Worm (Caenorhabditis elegans) whole organism, early embryonic: Measurements from ENCODE around the gene flh-3.

ENCODE experiments used
- B0310.2 ChIP-seq: sonication (generic microtip); optimal IDR thresholded peaks from 2 replicates; lab custom pipeline; 2016; ENCODE audit warnings: mild to moderate bottlenecking, missing genetic modification characterization, missing compliant biosample characterization
- F13C5.2 ChIP-seq: sonication (generic microtip); optimal IDR thresholded peaks from 2 replicates; lab custom pipeline; 2017; ENCODE audit warnings: mild to moderate bottlenecking, missing genetic modification characterization, inconsistent platforms, missing compliant biosample characterization
- aly-1 ChIP-seq: sonication (generic microtip); optimal IDR thresholded peaks from 2 replicates; lab custom pipeline; 2016; ENCODE audit warnings: missing genetic modification characterization, missing compliant biosample characterization
- ama-1 ChIP-seq: fragments of 150-350 bp; optimal IDR thresholded peaks from 2 replicates; lab custom pipeline; 2014
- ceh-13 ChIP-seq: fragments of 200-800 bp; sonication (Bioruptor generic); optimal IDR thresholded peaks from 2 replicates; lab custom pipeline; 2018; ENCODE audit warnings: mild to moderate bottlenecking, missing genetic modification characterization, missing compliant biosample characterization
- ceh-36 ChIP-seq: sonication (generic microtip); optimal IDR thresholded peaks from 2 replicates; lab custom pipeline; 2016; ENCODE audit warnings: missing genetic modification characterization, inconsistent platforms, missing compliant biosample characterization
- ets-7 ChIP-seq: sonication (generic microtip); optimal IDR thresholded peaks from 2 replicates; lab custom pipeline; 2016; ENCODE audit warnings: missing genotype, missing genetic modification characterization, missing compliant biosample characterization
- flt-1 ChIP-seq: fragments of 200-800 bp; sonication (Bioruptor generic); IDR thresholded peaks from 2 replicates; pipeline ENCODE4 v1.3.6; 2022; ENCODE audit warnings: missing genetic modification characterization, missing compliant biosample characterization
- hmbx-1 ChIP-seq: sonication (generic microtip); optimal IDR thresholded peaks from 2 replicates; lab custom pipeline; 2016; ENCODE audit warnings: mild to moderate bottlenecking, missing genetic modification characterization, missing compliant biosample characterization
- hmg-4 ChIP-seq: fragments of 200-800 bp; sonication (Bioruptor generic); optimal IDR thresholded peaks from 2 replicates; lab custom pipeline; 2018; ENCODE audit warnings: mild to moderate bottlenecking, missing genetic modification characterization, missing compliant biosample characterization
- hnd-1 ChIP-seq: sonication (generic microtip); optimal IDR thresholded peaks from 2 replicates; lab custom pipeline; 2016; ENCODE audit warnings: missing genetic modification characterization, missing compliant biosample characterization
- pes-1 ChIP-seq: fragments of 200-800 bp; sonication (Bioruptor generic); IDR thresholded peaks from 2 replicates; pipeline ENCODE4 v1.3.6; 2022; ENCODE audit warnings: missing genetic modification reagents, missing genetic modification characterization, missing compliant biosample characterization
- scrt-1 ChIP-seq: fragments of 200-800 bp; sonication (Bioruptor generic); IDR thresholded peaks from 2 replicates; pipeline ENCODE4 v1.3.6; 2022; ENCODE audit warnings: missing genetic modification characterization, missing compliant biosample characterization
- sea-1 ChIP-seq: fragments of 200-800 bp; sonication (Bioruptor generic); conservative IDR thresholded peaks from 2 replicates; pipeline ENCODE4 v1.3.6; 2022; ENCODE audit warnings: missing genetic modification characterization, missing compliant biosample characterization
- tbx-11 ChIP-seq: fragments of 200-800 bp; sonication (Bioruptor generic); IDR thresholded peaks from 2 replicates; pipeline ENCODE4 v1.3.6; 2022; ENCODE audit warnings: missing genetic modification characterization, missing compliant biosample characterization
- tbx-37 ChIP-seq: fragments of 200-800 bp; sonication (Bioruptor generic); conservative IDR thresholded peaks from 2 replicates; pipeline ENCODE4 v1.3.6; 2022; ENCODE audit warnings: missing genetic modification reagents, missing genetic modification characterization, missing compliant biosample characterization
- tra-4 ChIP-seq: sonication (generic microtip); optimal IDR thresholded peaks from 2 replicates; lab custom pipeline; 2017; ENCODE audit warnings: missing genetic modification characterization, missing compliant biosample characterization

flh-3 gene

DNA sequence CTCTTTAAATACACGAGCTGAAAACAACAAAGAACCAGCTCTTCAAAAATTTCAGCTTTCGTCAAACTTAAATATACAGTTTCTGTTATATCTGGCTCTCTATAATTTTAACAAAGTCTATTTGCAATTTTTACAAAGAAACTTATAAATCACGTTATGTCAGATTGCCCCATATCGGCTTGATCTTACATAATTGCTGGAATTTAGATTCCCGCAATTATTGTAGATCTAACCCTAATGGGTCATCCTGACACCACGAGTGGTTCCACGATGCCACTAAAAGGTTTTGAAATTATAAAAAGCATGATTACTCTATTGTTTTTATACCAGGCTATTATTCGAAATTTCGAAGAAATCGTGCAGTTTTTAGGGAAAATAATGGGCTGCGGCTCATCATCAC is 18.8 kb upstream of the flh-3 start, which contains the start of gene Y11D7A.8:
TSS of gene Y11D7A.8 (plus strand) at position 301 of the 400 bp plus-strand sequence.
- no peak for TF ChIP-seq ets-7 (tag; lab: Kevin White, UChicago)
- TF ChIP-seq tbx-11, result no peak
- TF ChIP-seq flt-1 (GFP tag; lab: Robert Waterston, UW), result no peak
- TF ChIP-seq hmbx-1 (tag; lab: Kevin White, UChicago), result no peak
- TF ChIP-seq hnd-1 (tag; lab: Kevin White, UChicago), result no peak
- TF ChIP-seq scrt-1 (GFP tag; lab: Robert Waterston, UW), result no peak
- no peak for TF ChIP-seq ceh-13 (GFP tag; lab: Kevin White, UChicago)
- TF ChIP-seq aly-1 (tag; lab: Kevin White, UChicago), result no peak
- no peak for TF ChIP-seq hmg-4 (GFP tag; lab: Kevin White, UChicago)
- no peak for TF ChIP-seq sea-1 (GFP tag; lab: Robert Waterston, UW)
- TF ChIP-seq ceh-36 (tag; lab: Kevin White, UChicago), result no peak
- TF ChIP-seq B0310.2 (tag; lab: Kevin White, UChicago), result no peak

DNA sequence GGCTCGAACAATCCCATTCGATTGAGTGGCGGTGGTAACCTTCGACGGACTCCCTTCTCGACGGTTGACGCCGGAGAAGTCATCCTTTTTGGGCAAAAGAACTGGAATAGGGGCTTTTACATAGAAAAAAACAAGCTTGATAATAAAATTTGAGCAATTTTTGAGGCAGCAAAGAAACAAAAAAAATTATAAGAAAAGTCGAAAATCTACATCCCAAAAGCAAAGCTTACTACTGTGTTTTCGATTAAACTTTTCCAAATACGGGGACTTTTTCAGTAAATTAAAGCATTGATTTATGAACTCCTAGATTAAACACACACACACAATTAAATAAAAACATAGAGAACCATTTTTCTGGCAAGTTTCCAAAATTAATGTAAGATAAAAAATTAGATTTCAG is 13.9 kb upstream of the flh-3 start, which contains the start of gene Y11D7A.9:
TSS of gene Y11D7A.9 (minus strand) at position 101 of the 400 bp plus-strand sequence.
- TF ChIP-seq ets-7 (tag; lab: Kevin White, UChicago) (no peak), B0310.2 (tag; lab: Kevin White, UChicago) (no peak), tra-4 (no peak), aly-1 (tag; lab: Kevin White, UChicago) (no peak), ama-1 (no peak), hnd-1 (tag; lab: Kevin White, UChicago) (no peak), hmbx-1 (tag; lab: Kevin White, UChicago) (no peak), pes-1 (GFP tag; lab: Robert Waterston, UW) (no peak), tbx-11 (no peak), ceh-36 (tag; lab: Kevin White, UChicago) (no peak), scrt-1 (GFP tag; lab: Robert Waterston, UW) (no peak), ceh-13 (GFP tag; lab: Kevin White, UChicago) (no peak), flt-1 (GFP tag; lab: Robert Waterston, UW) (no peak), F13C5.2 (no peak)

DNA sequence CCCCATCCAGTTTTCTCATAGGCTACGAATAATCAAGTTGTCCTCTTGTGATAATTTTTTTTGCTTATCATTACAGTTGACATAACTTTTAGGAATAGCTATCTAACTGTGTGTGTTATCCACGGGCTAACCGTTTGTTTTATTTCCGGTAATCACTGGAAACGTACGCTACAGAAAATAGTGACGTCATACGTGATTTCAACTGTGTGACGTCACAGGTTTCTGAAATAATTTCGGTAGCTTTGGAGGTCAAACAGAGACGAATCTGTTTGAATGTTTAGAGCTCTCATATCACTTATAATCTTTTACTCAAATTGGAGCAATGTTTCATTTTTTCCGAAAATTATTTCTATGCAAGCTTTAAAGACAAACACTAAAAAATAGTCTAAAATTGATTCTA is 13.0 kb upstream of the flh-3 start:
- TF ChIP-seq ama-1 (no peak), tbx-37 (GFP tag; lab: Robert Waterston, UW) (no peak), hmbx-1 (tag; lab: Kevin White, UChicago) (no peak)

DNA sequence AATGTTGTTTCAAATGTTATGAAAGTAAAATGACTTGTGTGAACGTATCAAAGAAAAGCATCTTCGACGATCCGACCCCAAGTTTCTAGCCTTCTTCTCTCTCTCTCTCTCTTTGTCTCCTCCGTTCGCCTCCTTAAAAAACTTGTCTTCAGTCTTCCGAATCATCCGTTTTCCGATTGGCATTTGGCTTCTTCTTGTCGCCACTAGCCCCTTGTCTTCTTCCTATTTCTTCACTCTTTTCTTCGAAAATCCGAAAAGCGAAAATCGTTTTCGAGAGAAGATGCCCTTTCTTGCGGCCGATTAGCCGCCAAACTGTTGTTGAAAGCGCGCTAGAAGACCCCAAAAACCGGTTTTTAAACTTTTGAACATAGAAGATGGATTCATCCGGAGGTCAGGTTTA is 11.3 kb upstream of the flh-3 start:
- TF ChIP-seq sea-1 (GFP tag; lab: Robert Waterston, UW), result no peak
- no peak for TF ChIP-seq F13C5.2
- TF ChIP-seq tbx-37 (GFP tag; lab: Robert Waterston, UW), result no peak
- TF ChIP-seq hnd-1 (tag; lab: Kevin White, UChicago), result no peak
- no peak for TF ChIP-seq ama-1
- TF ChIP-seq tra-4, result no peak
- no peak for TF ChIP-seq ceh-13 (GFP tag; lab: Kevin White, UChicago)
- no peak for TF ChIP-seq aly-1 (tag; lab: Kevin White, UChicago)
- no peak for TF ChIP-seq hmbx-1 (tag; lab: Kevin White, UChicago)
- no peak for TF ChIP-seq hmg-4 (GFP tag; lab: Kevin White, UChicago)

DNA sequence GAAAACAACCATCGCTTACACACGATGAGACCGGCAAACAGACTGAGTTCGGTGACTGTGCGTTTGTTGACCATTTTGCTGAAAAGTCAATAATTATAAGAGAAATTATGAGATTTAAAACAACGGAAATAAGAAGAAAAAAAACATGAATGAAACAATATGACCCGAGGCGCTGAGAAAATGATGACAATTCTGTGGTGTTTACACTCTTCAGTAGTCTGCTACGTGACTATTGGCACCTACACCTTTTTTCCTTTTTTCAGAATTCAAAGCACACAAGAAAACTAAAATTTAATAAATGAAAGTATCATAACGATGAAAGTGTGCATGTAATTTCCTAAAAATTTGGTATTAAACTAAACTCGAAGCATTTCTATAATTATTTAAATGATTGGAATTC is 10.2 kb upstream of the flh-3 start, which contains the start of gene Y11D7A.10:
TSS of gene Y11D7A.10 (minus strand) at position 82 of the 400 bp plus-strand sequence.
- no peak for TF ChIP-seq hnd-1 (tag; lab: Kevin White, UChicago)
- no peak for TF ChIP-seq aly-1 (tag; lab: Kevin White, UChicago)
- TF ChIP-seq ceh-13 (GFP tag; lab: Kevin White, UChicago), result no peak
- TF ChIP-seq scrt-1 (GFP tag; lab: Robert Waterston, UW), result no peak
- no peak for TF ChIP-seq tbx-37 (GFP tag; lab: Robert Waterston, UW)
- no peak for TF ChIP-seq tbx-11
- TF ChIP-seq sea-1 (GFP tag; lab: Robert Waterston, UW), result no peak
- TF ChIP-seq ets-7 (tag; lab: Kevin White, UChicago), result no peak

DNA sequence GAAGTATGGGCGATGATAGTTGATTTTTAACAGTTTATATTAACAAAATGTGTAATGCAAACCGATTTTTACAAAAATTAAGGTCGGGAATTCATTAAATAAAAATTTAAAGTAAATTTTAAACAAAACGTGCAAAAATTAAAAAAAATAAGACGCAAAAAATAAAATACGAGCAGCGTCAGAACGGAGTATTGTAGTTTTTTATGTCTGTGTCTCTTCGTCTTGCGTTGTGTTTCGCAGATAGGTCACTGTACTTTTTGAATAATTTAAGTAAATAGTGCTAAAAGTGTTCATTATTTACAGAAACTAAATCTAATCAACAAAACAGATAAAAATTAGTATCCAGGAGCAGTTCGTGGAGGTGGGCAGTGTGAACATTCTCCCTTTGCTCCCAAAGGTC is 9.6 kb upstream of the flh-3 start:
- TF ChIP-seq tbx-11, result no peak
- TF ChIP-seq B0310.2 (tag; lab: Kevin White, UChicago), result no peak
- TF ChIP-seq hmg-4 (GFP tag; lab: Kevin White, UChicago), result no peak
- TF ChIP-seq hmbx-1 (tag; lab: Kevin White, UChicago), result no peak
- no peak for TF ChIP-seq ama-1
- TF ChIP-seq scrt-1 (GFP tag; lab: Robert Waterston, UW), result no peak
- TF ChIP-seq F13C5.2, result no peak
- TF ChIP-seq flt-1 (GFP tag; lab: Robert Waterston, UW), result no peak
- TF ChIP-seq aly-1 (tag; lab: Kevin White, UChicago), result no peak
- no peak for TF ChIP-seq ceh-36 (tag; lab: Kevin White, UChicago)
- no peak for TF ChIP-seq tbx-37 (GFP tag; lab: Robert Waterston, UW)
- TF ChIP-seq hnd-1 (tag; lab: Kevin White, UChicago), result no peak
- no peak for TF ChIP-seq ets-7 (tag; lab: Kevin White, UChicago)
- no peak for TF ChIP-seq ceh-13 (GFP tag; lab: Kevin White, UChicago)
- TF ChIP-seq pes-1 (GFP tag; lab: Robert Waterston, UW), result no peak
- TF ChIP-seq tra-4, result no peak
- TF ChIP-seq sea-1 (GFP tag; lab: Robert Waterston, UW), result no peak

DNA sequence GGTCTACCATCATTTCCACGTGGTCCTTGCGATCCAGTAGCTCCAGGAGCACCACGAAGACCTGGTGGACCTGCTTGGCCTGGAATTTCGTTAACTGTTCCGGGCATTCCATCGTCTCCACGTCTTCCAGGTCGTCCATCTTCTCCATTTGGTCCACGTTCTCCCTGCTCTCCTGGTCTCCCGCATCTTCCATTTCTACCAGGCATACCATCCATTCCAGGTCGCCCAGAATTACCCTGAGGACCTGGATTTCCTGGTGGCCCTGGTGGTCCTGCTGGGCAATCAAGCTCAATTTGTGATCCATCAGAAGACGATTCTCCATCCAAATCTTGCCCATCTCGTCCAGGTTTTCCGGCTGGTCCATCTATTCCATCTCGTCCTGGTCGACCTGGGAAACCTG is 9.1 kb upstream of the flh-3 start:
- no peak for TF ChIP-seq hmbx-1 (tag; lab: Kevin White, UChicago)
- no peak for TF ChIP-seq ets-7 (tag; lab: Kevin White, UChicago)
- no peak for TF ChIP-seq pes-1 (GFP tag; lab: Robert Waterston, UW)
- no peak for TF ChIP-seq ceh-36 (tag; lab: Kevin White, UChicago)
- TF ChIP-seq tbx-37 (GFP tag; lab: Robert Waterston, UW), result no peak
- no peak for TF ChIP-seq sea-1 (GFP tag; lab: Robert Waterston, UW)
- TF ChIP-seq flt-1 (GFP tag; lab: Robert Waterston, UW), result no peak
- no peak for TF ChIP-seq F13C5.2
- TF ChIP-seq aly-1 (tag; lab: Kevin White, UChicago), result no peak
- TF ChIP-seq hmg-4 (GFP tag; lab: Kevin White, UChicago), result no peak
- no peak for TF ChIP-seq ceh-13 (GFP tag; lab: Kevin White, UChicago)
- TF ChIP-seq scrt-1 (GFP tag; lab: Robert Waterston, UW), result no peak
- TF ChIP-seq hnd-1 (tag; lab: Kevin White, UChicago), result no peak
- no peak for TF ChIP-seq tbx-11
- no peak for TF ChIP-seq ama-1
- TF ChIP-seq B0310.2 (tag; lab: Kevin White, UChicago), result no peak
- TF ChIP-seq tra-4, result no peak
